Worm (Caenorhabditis elegans): ENCODE data around the gene dpf-1.

- TF ChIP-seq flt-1 (GFP tag; IDR thresholded peaks at IDR 0.05) (no peak), ztf-23 (GFP tag; IDR thresholded peaks at IDR 0.05) (no peak)
Observed at ce11 chrV:15520398-15520797, 49.3 kb downstream of the dpf-1 start.
